Fruit fly (Drosophila melanogaster) whole organism, embryonic: Measurements from ENCODE around the gene CG9795.

ENCODE experiments used
- CG10267 ChIP-seq: fragments of 200-800 bp; sonication (Bioruptor generic); optimal IDR thresholded peaks from 2 replicates; lab custom pipeline; 2018; ENCODE audit warnings: missing biosample characterization, mild to moderate bottlenecking, missing genetic modification characterization, moderate library complexity
- CG11504 ChIP-seq: fragments of 200-800 bp; sonication (Bioruptor generic); optimal IDR thresholded peaks from 3 replicates; lab custom pipeline; 2019; ENCODE audit warnings: missing biosample characterization, mild to moderate bottlenecking, missing genetic modification characterization, moderate library complexity
- CG12071 ChIP-seq: fragments of 200-800 bp; sonication (Bioruptor generic); optimal IDR thresholded peaks from 3 replicates; lab custom pipeline; 2018; ENCODE audit warnings: missing biosample characterization, mild to moderate bottlenecking, missing genetic modification characterization
- CG12219 ChIP-seq: fragments of 200-800 bp; sonication (Bioruptor generic); optimal IDR thresholded peaks from 3 replicates; lab custom pipeline; 2018; ENCODE audit warnings: missing biosample characterization, mild to moderate bottlenecking, missing genetic modification characterization
- CG13287 ChIP-seq: fragments of 200-800 bp; sonication (Bioruptor generic); IDR thresholded peaks from 2 replicates; pipeline ENCODE4 v1.3.6; 2022; ENCODE audit warnings: missing biosample characterization, missing genetic modification characterization; ENCODE audit not compliant: partially characterized antibody
- CG13624 ChIP-seq: fragments of 200-800 bp; sonication (Bioruptor generic); optimal IDR thresholded peaks from 2 replicates; lab custom pipeline; 2016; ENCODE audit warnings: missing biosample characterization, missing genetic modification characterization
- CG15011 ChIP-seq: fragments of 200-800 bp; sonication (Bioruptor generic); optimal IDR thresholded peaks from 3 replicates; lab custom pipeline; 2018; ENCODE audit warnings: missing biosample characterization, mild to moderate bottlenecking, missing genetic modification characterization
- CG15696 ChIP-seq: fragments of 200-800 bp; sonication (Bioruptor generic); optimal IDR thresholded peaks from 2 replicates; lab custom pipeline; 2019; ENCODE audit warnings: missing biosample characterization, mild to moderate bottlenecking, missing genetic modification characterization, moderate library complexity
- CG16813 ChIP-seq: fragments of 200-800 bp; sonication (Bioruptor generic); IDR thresholded peaks from 3 replicates; pipeline ENCODE4 v1.3.6; 2022; ENCODE audit warnings: missing biosample characterization, missing genetic modification characterization; ENCODE audit not compliant: partially characterized antibody
- CG17361 ChIP-seq: fragments of 200-800 bp; sonication (Bioruptor generic); IDR thresholded peaks from 3 replicates; pipeline ENCODE4 v1.3.6; 2022; ENCODE audit warnings: missing biosample characterization, missing genetic modification characterization
- CG2889 ChIP-seq: fragments of 200-800 bp; sonication (Bioruptor generic); IDR thresholded peaks from 3 replicates; pipeline ENCODE4 v1.3.6; 2022; ENCODE audit warnings: missing biosample characterization, missing genetic modification characterization
- CG3163 ChIP-seq: fragments of 200-800 bp; sonication (Bioruptor generic); optimal IDR thresholded peaks from 3 replicates; lab custom pipeline; 2016; ENCODE audit warnings: missing biosample characterization, missing genetic modification characterization
- CG32767 ChIP-seq: fragments of 200-800 bp; sonication (Bioruptor generic); IDR thresholded peaks from 2 replicates; pipeline ENCODE4 v1.3.6; 2022; ENCODE audit warnings: missing biosample characterization, missing genetic modification characterization
- CG32772 ChIP-seq: fragments of 200-800 bp; sonication (Bioruptor generic); IDR thresholded peaks from 2 replicates; pipeline ENCODE4 v1.3.6; 2022; ENCODE audit warnings: missing biosample characterization, missing genetic modification characterization
- CG4360 ChIP-seq: fragments of 200-800 bp; sonication (Bioruptor generic); IDR thresholded peaks from 2 replicates; pipeline ENCODE4 v1.3.6; 2022; ENCODE audit warnings: missing biosample characterization, missing genetic modification characterization
- CG4424 ChIP-seq: fragments of 200-800 bp; sonication (Bioruptor generic); optimal IDR thresholded peaks from 3 replicates; lab custom pipeline; 2016; ENCODE audit warnings: missing biosample characterization, missing genetic modification characterization
- CG4730 ChIP-seq: fragments of 200-800 bp; sonication (Bioruptor generic); IDR thresholded peaks from 2 replicates; pipeline ENCODE4 v1.3.6; 2022; ENCODE audit warnings: missing biosample characterization, missing genetic modification characterization
- CG7271 ChIP-seq: fragments of 200-800 bp; sonication (Bioruptor generic); optimal IDR thresholded peaks from 2 replicates; lab custom pipeline; 2018; ENCODE audit warnings: missing biosample characterization, mild to moderate bottlenecking, missing genetic modification characterization, moderate library complexity
- CG8089 ChIP-seq: fragments of 200-800 bp; sonication (Bioruptor generic); optimal IDR thresholded peaks from 3 replicates; lab custom pipeline; 2016; ENCODE audit warnings: missing biosample characterization, missing genetic modification characterization
- CG8290 ChIP-seq, 3 experiments: fragments of 200-800 bp; sonication (Bioruptor generic); optimal IDR thresholded peaks; 2 replicates each; lab custom pipeline; 2016 to 2019; ENCODE audit warnings: missing biosample characterization in 3 of 3, missing genetic modification characterization in 3 of 3, mild to moderate bottlenecking in 2 of 3, moderate library complexity in 1 of 3
- CG9876 ChIP-seq: fragments of 200-800 bp; sonication (Bioruptor generic); optimal IDR thresholded peaks from 2 replicates; lab custom pipeline; 2016; ENCODE audit warnings: missing biosample characterization, missing genetic modification characterization
- Chrac-16 ChIP-seq: fragments of 200-800 bp; sonication (Bioruptor generic); optimal IDR thresholded peaks from 3 replicates; lab custom pipeline; 2016; ENCODE audit warnings: missing biosample characterization, missing genetic modification characterization
- Eip74EF ChIP-seq, 2 experiments: fragments of 200-800 bp in 1 of 2; fragments of >200 bp in 1 of 2; sonication (Bioruptor generic) in 1 of 2; optimal IDR thresholded peaks; 2 replicates each; lab custom pipeline; 2017 to 2019; ENCODE audit warnings: missing biosample characterization in 2 of 2, missing genetic modification characterization in 2 of 2, mild to moderate bottlenecking in 1 of 2, moderate library complexity in 1 of 2
- Fer1 ChIP-seq: fragments of 200-800 bp; sonication (Bioruptor generic); optimal IDR thresholded peaks from 2 replicates; lab custom pipeline; 2017; ENCODE audit warnings: missing biosample characterization, mild to moderate bottlenecking, missing genetic modification characterization
- HLH54F ChIP-seq: fragments of 200-800 bp; sonication (Bioruptor generic); optimal IDR thresholded peaks from 3 replicates; lab custom pipeline; 2016; ENCODE audit warnings: missing biosample characterization, missing genetic modification characterization
- HmgZ ChIP-seq: fragments of 200-800 bp; sonication (Bioruptor generic); optimal IDR thresholded peaks from 2 replicates; lab custom pipeline; 2018; ENCODE audit warnings: missing biosample characterization, mild to moderate bottlenecking, missing genetic modification characterization
- Med ChIP-seq: fragments of 200-800 bp; sonication (Bioruptor generic); peaks from one replicate; lab custom pipeline; 2016; ENCODE audit warnings: missing biosample characterization, missing genetic modification characterization, mild to moderate bottlenecking, inconsistent platforms, moderate library complexity
- Neu2 ChIP-seq: fragments of 200-800 bp; sonication (Bioruptor generic); optimal IDR thresholded peaks from 3 replicates; lab custom pipeline; 2016; ENCODE audit warnings: missing biosample characterization, missing genetic modification characterization, borderline replicate concordance
- PHDP ChIP-seq: fragments of 200-800 bp; sonication (Bioruptor generic); optimal IDR thresholded peaks from 3 replicates; lab custom pipeline; 2018; ENCODE audit warnings: missing biosample characterization, mild to moderate bottlenecking, missing genetic modification characterization, moderate library complexity
- Rx ChIP-seq: fragments of 200-800 bp; sonication (Bioruptor generic); IDR thresholded peaks from 2 replicates; pipeline ENCODE4 v1.3.6; 2022; ENCODE audit warnings: missing biosample characterization, missing genetic modification characterization
- Sin3A ChIP-seq: fragments of >200 bp; optimal IDR thresholded peaks from 2 replicates; lab custom pipeline; 2018
- Six4 ChIP-seq: fragments of 200-800 bp; sonication (Bioruptor generic); optimal IDR thresholded peaks from 2 replicates; lab custom pipeline; 2016; ENCODE audit warnings: missing biosample characterization, missing genetic modification characterization
- abd-A ChIP-seq: fragments of 200-800 bp; sonication (Bioruptor generic); optimal IDR thresholded peaks from 3 replicates; lab custom pipeline; 2019; ENCODE audit warnings: missing biosample characterization, mild to moderate bottlenecking, missing genetic modification characterization, moderate library complexity
- aop ChIP-seq: fragments of 200-800 bp; sonication (Bioruptor generic); IDR thresholded peaks from 2 replicates; pipeline ENCODE4 v1.3.6; 2022; ENCODE audit warnings: missing biosample characterization, missing genetic modification characterization
- ara ChIP-seq: fragments of 200-800 bp; sonication (Bioruptor generic); IDR thresholded peaks from 2 replicates; pipeline ENCODE4 v1.3.6; 2022; ENCODE audit warnings: missing biosample characterization, missing genetic modification characterization
- ase ChIP-seq: fragments of 200-800 bp; sonication (Bioruptor generic); IDR thresholded peaks from 3 replicates; pipeline ENCODE4 v1.3.6; 2022; ENCODE audit warnings: missing biosample characterization, missing genetic modification characterization
- btn ChIP-seq: fragments of 200-800 bp; sonication (Bioruptor generic); optimal IDR thresholded peaks from 2 replicates; lab custom pipeline; 2016; ENCODE audit warnings: missing biosample characterization, missing genetic modification characterization
- disco-r ChIP-seq: fragments of 200-800 bp; sonication (Bioruptor generic); optimal IDR thresholded peaks from 2 replicates; lab custom pipeline; 2016; ENCODE audit warnings: missing biosample characterization, missing genetic modification characterization
- emc ChIP-seq: fragments of 200-800 bp; sonication (Bioruptor generic); optimal IDR thresholded peaks from 2 replicates; lab custom pipeline; 2016; ENCODE audit warnings: missing biosample characterization, missing genetic modification characterization
- ewg ChIP-seq: fragments of 200-800 bp; sonication (Bioruptor generic); optimal IDR thresholded peaks from 3 replicates; lab custom pipeline; 2017; ENCODE audit warnings: mild to moderate bottlenecking, missing biosample characterization, missing genetic modification reagents, missing genetic modification characterization
- hkb ChIP-seq, 2 experiments: fragments of 200-800 bp in 1 of 2; fragments of >200 bp in 1 of 2; sonication (Bioruptor generic) in 1 of 2; IDR thresholded peaks in 1 of 2; optimal IDR thresholded peaks in 1 of 2; 2 replicates each; pipeline versions ENCODE4 v1.3.6 to Lab custom; 2017 to 2022; ENCODE audit warnings: missing biosample characterization in 1 of 2, missing genetic modification characterization in 1 of 2
- nom ChIP-seq: fragments of 200-800 bp; sonication (Bioruptor generic); optimal IDR thresholded peaks from 2 replicates; lab custom pipeline; 2017; ENCODE audit warnings: missing biosample characterization, missing genetic modification characterization, mild to moderate bottlenecking, moderate library complexity, missing genetic modification reagents
- pnt ChIP-seq: fragments of 200-800 bp; sonication (Bioruptor generic); optimal IDR thresholded peaks from 3 replicates; lab custom pipeline; 2016; ENCODE audit warnings: missing biosample characterization, missing genetic modification characterization
- pzg ChIP-seq: fragments of 200-800 bp; sonication (Bioruptor generic); optimal IDR thresholded peaks from 3 replicates; lab custom pipeline; 2018; ENCODE audit warnings: missing biosample characterization, mild to moderate bottlenecking, missing genetic modification characterization, moderate library complexity
- run ChIP-seq: fragments of 200-800 bp; sonication (Bioruptor generic); optimal IDR thresholded peaks from 3 replicates; lab custom pipeline; 2018; ENCODE audit warnings: missing biosample characterization, mild to moderate bottlenecking, missing genetic modification characterization
- so ChIP-seq: fragments of 200-800 bp; sonication (Bioruptor generic); IDR thresholded peaks from 3 replicates; pipeline ENCODE4 v1.3.6; 2022; ENCODE audit warnings: missing biosample characterization, missing genetic modification characterization
- sqz ChIP-seq: fragments of 200-800 bp; sonication (Bioruptor generic); optimal IDR thresholded peaks from 3 replicates; lab custom pipeline; 2018; ENCODE audit warnings: missing biosample characterization, mild to moderate bottlenecking, missing genetic modification characterization
- stc ChIP-seq: fragments of 200-800 bp; sonication (Bioruptor generic); IDR thresholded peaks from 2 replicates; pipeline ENCODE4 v1.3.6; 2022; ENCODE audit warnings: missing biosample characterization, missing genetic modification characterization
- sug ChIP-seq: fragments of 200-800 bp; optimal IDR thresholded peaks from 2 replicates; lab custom pipeline; 2019; ENCODE audit warnings: missing biosample characterization, mild to moderate bottlenecking, missing genetic modification characterization, moderate library complexity
- unpg ChIP-seq: fragments of 200-800 bp; sonication (Bioruptor generic); optimal IDR thresholded peaks from 3 replicates; lab custom pipeline; 2018; ENCODE audit warnings: missing biosample characterization, mild to moderate bottlenecking, missing genetic modification characterization, moderate library complexity

Gene CG9795

DNA sequence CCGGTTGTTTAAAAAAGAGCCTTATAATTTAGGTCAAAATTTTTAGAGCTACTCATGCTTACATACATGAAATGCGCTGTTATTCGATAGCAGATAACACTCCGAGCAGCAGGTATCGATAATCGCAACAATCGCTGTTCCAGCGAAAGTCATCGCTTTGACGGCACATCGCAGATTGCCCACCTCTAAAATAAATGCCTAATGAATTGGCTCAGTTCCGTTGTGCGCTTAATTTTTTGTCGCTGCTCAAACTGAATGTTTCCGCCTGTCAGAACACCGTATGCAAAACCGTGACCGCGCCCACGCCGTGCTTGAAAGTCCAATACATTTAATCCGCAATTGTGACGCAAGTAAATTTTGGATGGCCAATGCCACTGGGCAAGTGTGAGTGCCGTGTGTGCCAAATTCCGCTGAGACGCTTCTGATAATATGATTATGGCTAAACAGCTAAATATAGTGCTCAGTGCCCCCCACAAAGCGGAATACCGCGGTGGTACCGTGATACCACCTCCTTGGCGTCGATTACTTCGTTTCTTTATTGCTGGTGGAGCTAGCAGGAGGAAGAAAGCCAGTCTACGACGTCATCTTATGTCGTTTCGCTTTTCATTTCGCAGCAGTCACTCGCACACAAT, at the start of gene CG9795 (continued):
- peak; percentile 91 for TF ChIP-seq Med (GFP tag; lab: Kevin White, UChicago)
- no peak for TF ChIP-seq so (GFP tag; lab: Robert Waterston, UW)
- no peak for TF ChIP-seq CG11504 (tag; lab: Kevin White, UChicago)
- TF ChIP-seq ara (GFP tag; lab: Robert Waterston, UW) = no peak
- TF ChIP-seq Neu2 (GFP tag; lab: Kevin White, UChicago) = no peak
- no peak for TF ChIP-seq CG2889 (GFP tag; lab: Robert Waterston, UW)
- no peak for TF ChIP-seq unpg
- TF ChIP-seq CG15696 (tag; lab: Kevin White, UChicago) = no peak
- peak; percentile 82 for TF ChIP-seq pzg (GFP tag; lab: Kevin White, UChicago)
- no peak for TF ChIP-seq CG7271
- TF ChIP-seq HmgZ = peak; percentile 54
- peak; percentile 18 for TF ChIP-seq CG13624
- TF ChIP-seq CG3163 = peak; percentile 18
- no peak for TF ChIP-seq Rx (GFP tag; lab: Robert Waterston, UW)
- TF ChIP-seq ewg (GFP tag; lab: Kevin White, UChicago) = no peak
- TF ChIP-seq CG4360 = no peak
- TF ChIP-seq CG9876 (GFP tag; lab: Kevin White, UChicago) = no peak
- no peak for TF ChIP-seq CG12071
- peak; percentile 64 for TF ChIP-seq Fer1
- peak; percentile 56 for TF ChIP-seq nom (GFP tag; lab: Kevin White, UChicago)
- TF ChIP-seq run (tag; lab: Kevin White, UChicago) = no peak
- TF ChIP-seq CG16813 (GFP tag; lab: Robert Waterston, UW) = peak; percentile 89
- TF ChIP-seq Chrac-16 (GFP tag; lab: Kevin White, UChicago) = no peak
- TF ChIP-seq aop = no peak
- no peak for TF ChIP-seq PHDP (tag; lab: Kevin White, UChicago)
- no peak for TF ChIP-seq CG4730 (GFP tag; lab: Robert Waterston, UW)
- TF ChIP-seq emc (GFP tag; lab: Kevin White, UChicago) = no peak
- no peak for TF ChIP-seq ase (GFP tag; lab: Robert Waterston, UW)
- no peak for TF ChIP-seq CG8089 (GFP tag; lab: Kevin White, UChicago)
- peak; percentile 18 for TF ChIP-seq HLH54F
- peak; percentile 53; the same call in 1 of the 2 replicates for TF ChIP-seq CG32767 (GFP tag; lab: Robert Waterston, UW)
- peak; percentile 38 for TF ChIP-seq CG10267 (tag; lab: Kevin White, UChicago)
- TF ChIP-seq disco-r (GFP tag; lab: Kevin White, UChicago) = no peak
- TF ChIP-seq CG32772 = no peak
- no peak for TF ChIP-seq pnt (GFP tag; lab: Kevin White, UChicago)
- peak; percentile 4 for TF ChIP-seq CG4424 (GFP tag; lab: Kevin White, UChicago)
- peak; percentile 20 for TF ChIP-seq Sin3A
- peak; percentile 90 for TF ChIP-seq CG13287
- no peak for TF ChIP-seq CG17361 (GFP tag; lab: Robert Waterston, UW)
- TF ChIP-seq sug (tag; lab: Kevin White, UChicago) = peak; percentile 93
- TF ChIP-seq Six4 = no peak
- TF ChIP-seq sqz (GFP tag; lab: Kevin White, UChicago) = no peak
- TF ChIP-seq hkb (optimal IDR thresholded peaks at IDR 0.05; lab: Kevin White, UChicago) = no peak
- TF ChIP-seq hkb (GFP tag; IDR thresholded peaks at IDR 0.05; lab: Robert Waterston, UW) = peak; percentile 75
- TF ChIP-seq CG8290 (GFP tag; optimal IDR thresholded peaks at IDR 0.05; lab: Kevin White, UChicago) = peak; percentile 40
- TF ChIP-seq CG8290 (tag; optimal IDR thresholded peaks at IDR 0.05; lab: Kevin White, UChicago) = peak; percentile 3 to 80
- no peak for TF ChIP-seq stc (GFP tag; lab: Robert Waterston, UW)
- TF ChIP-seq Eip74EF (GFP tag; optimal IDR thresholded peaks at IDR 0.05; lab: Kevin White, UChicago) = peak in 1 of 2 experiments; percentile 49
- no peak for TF ChIP-seq abd-A
- TF ChIP-seq btn (GFP tag; lab: Kevin White, UChicago) = peak; percentile 6
- no peak for TF ChIP-seq CG15011 (GFP tag; lab: Kevin White, UChicago)
- TF ChIP-seq CG12219 (GFP tag; lab: Kevin White, UChicago) = no peak
